Worm (Caenorhabditis elegans): ENCODE data around the gene pbs-3.

DNA sequence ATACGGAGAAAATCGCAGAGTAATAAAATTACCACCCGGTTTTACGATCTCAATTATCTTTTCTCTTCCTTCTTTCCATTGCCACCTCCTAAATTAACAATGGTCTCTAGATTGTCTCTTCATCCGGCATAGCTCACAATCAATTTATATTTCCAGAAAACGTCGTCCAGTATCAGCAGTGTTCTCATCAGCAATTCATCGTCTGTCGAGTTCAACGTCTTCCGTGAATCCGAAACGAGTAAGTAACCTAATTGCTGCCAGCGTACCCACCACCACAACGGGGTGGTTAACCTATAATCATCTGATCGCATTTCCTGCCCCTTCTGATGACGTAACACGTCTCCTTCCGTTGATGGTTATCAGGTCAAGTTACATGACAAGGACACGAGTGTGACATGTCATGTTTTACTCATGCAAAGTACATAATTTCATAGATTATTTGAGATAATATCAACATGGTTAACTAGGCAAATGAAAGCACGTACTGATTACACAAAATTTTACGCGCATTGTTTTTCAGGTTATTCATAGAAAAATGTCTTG is 30.8 kb upstream of the pbs-3 start:
- TF ChIP-seq egl-5 (tag; optimal IDR thresholded peaks at IDR 0.05) = no peak
- TF ChIP-seq pha-4 (tag; optimal IDR thresholded peaks at IDR 0.05) = no peak
- no peak for TF ChIP-seq skn-1 (tag; optimal IDR thresholded peaks at IDR 0.05)
- no peak for TF ChIP-seq nhr-12 (tag; optimal IDR thresholded peaks at IDR 0.05)
- TF ChIP-seq nhr-76 (tag; optimal IDR thresholded peaks at IDR 0.05) = no peak
- TF ChIP-seq nhr-28 (tag; optimal IDR thresholded peaks at IDR 0.05) = no peak
- TF ChIP-seq zag-1 (tag; optimal IDR thresholded peaks at IDR 0.05) = no peak
- no peak for TF ChIP-seq unc-62 (GFP tag; optimal IDR thresholded peaks at IDR 0.05)
- no peak for TF ChIP-seq lin-15B (tag; optimal IDR thresholded peaks at IDR 0.05)
- TF ChIP-seq mdl-1 (tag; optimal IDR thresholded peaks at IDR 0.05) = no peak
